1 worm cellular context compared by ENCODE assay signal in the genomic region with DNA sequence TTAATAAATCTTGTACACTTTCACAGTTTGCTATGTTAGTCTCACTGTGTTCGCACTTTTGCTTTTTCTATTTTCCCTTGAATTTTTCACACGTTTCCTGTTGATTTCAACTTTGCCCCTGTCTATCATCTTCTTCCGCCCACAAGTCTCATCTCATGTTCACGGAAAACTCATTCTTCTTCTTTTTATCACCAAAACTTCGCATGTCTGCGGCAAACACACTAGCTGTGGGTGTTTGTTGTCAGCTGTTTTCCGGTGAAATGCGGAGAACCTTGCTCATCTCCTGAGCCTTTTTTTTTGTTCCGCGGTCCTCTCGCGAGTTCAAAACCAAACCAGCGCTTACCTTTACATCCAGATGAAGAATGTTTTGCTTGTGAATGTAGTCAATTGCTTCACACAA.
TF ChIP-seq lines count a peak whose summit lies in the region.

No protein-coding gene starts in this region.

TF ChIP-seq in whole organism, L1 larva, 84 proteins besides CTCF, POLR2A, EP300 and RAD21 (continued from another document):
- no peak for TF ChIP-seq C34B4.2 (tag; optimal IDR thresholded peaks at IDR 0.05; lab: Kevin White, UChicago)
